Fruit fly (Drosophila melanogaster) whole organism, adult: ENCODE results near the gene Rsph9.

ENCODE experiments used
- CG12768 ChIP-seq: fragments of 200-800 bp; sonication (Bioruptor generic); optimal IDR thresholded peaks from 2 replicates; lab custom pipeline; 2017; ENCODE audit warnings: missing biosample characterization, missing genetic modification characterization, mild to moderate bottlenecking, moderate library complexity, missing genetic modification reagents
- CG5204 ChIP-seq: fragments of 200-800 bp; sonication (Bioruptor generic); optimal IDR thresholded peaks from 2 replicates; lab custom pipeline; 2016; ENCODE audit warnings: missing biosample characterization, missing genetic modification characterization
- CG7101 ChIP-seq: fragments of 200-800 bp; sonication (Bioruptor generic); optimal IDR thresholded peaks from 2 replicates; lab custom pipeline; 2018; ENCODE audit warnings: missing biosample characterization, mild to moderate bottlenecking, missing genetic modification characterization, moderate library complexity
- Clk ChIP-seq: fragments of 200-800 bp; sonication (Bioruptor generic); optimal IDR thresholded peaks from 2 replicates; lab custom pipeline; 2017; ENCODE audit warnings: missing biosample characterization, missing genetic modification characterization
- Hr96 ChIP-seq: fragments of 200-800 bp; sonication (Bioruptor generic); optimal IDR thresholded peaks from 2 replicates; lab custom pipeline; 2016; ENCODE audit warnings: missing biosample characterization, missing genetic modification characterization
- bab1 ChIP-seq: fragments of 200-800 bp; sonication (Bioruptor generic); optimal IDR thresholded peaks from 3 replicates; lab custom pipeline; 2019; ENCODE audit warnings: missing biosample characterization, mild to moderate bottlenecking, missing genetic modification characterization, moderate library complexity
- cnc ChIP-seq, 2 experiments: fragments of >200 bp; optimal IDR thresholded peaks; 2 replicates each; lab custom pipeline; 2017
- toe ChIP-seq: fragments of 200-800 bp; sonication (Bioruptor generic); optimal IDR thresholded peaks from 2 replicates; lab custom pipeline; 2016; ENCODE audit warnings: missing biosample characterization, missing genetic modification characterization

- TF ChIP-seq toe (no peak), cnc (optimal IDR thresholded peaks at IDR 0.05; lab: Kevin White, UChicago) (no peak), bab1 (GFP tag; lab: Kevin White, UChicago) (no peak), Hr96 (GFP tag; lab: Kevin White, UChicago) (no peak), CG5204 (GFP tag; lab: Kevin White, UChicago) (no peak), CG12768 (GFP tag; lab: Kevin White, UChicago) (no peak), CG7101 (tag; lab: Kevin White, UChicago) (no peak), Clk (GFP tag; lab: Kevin White, UChicago) (no peak)
These were observed 20.8 kb upstream of the Rsph9 start, which contains the start of the genes Dif and CG5043 for dm6 chr2L:17433030-17433912.
